Worm (Caenorhabditis elegans): ENCODE measurements around the gene clc-18.

clc-18 gene

ce11 chrV:4131471-4131939 is 21.7 kb upstream of the clc-18 start, which contains the start of gene nhr-57:
TSS of gene nhr-57 (plus strand) at chrV:4131889.
- TF ChIP-seq ceh-91 (GFP tag; IDR thresholded peaks at IDR 0.05) = no peak
- TF ChIP-seq mxl-1 (tag; optimal IDR thresholded peaks at IDR 0.05) = no peak
- no peak for TF ChIP-seq lir-1 (GFP tag; conservative IDR thresholded peaks at IDR 0.05)
- TF ChIP-seq snpc-3.4 (tag; optimal IDR thresholded peaks at IDR 0.05) = no peak
- TF ChIP-seq nhr-90 (tag; optimal IDR thresholded peaks at IDR 0.05) = no peak
- no peak for TF ChIP-seq hmg-1.2 (GFP tag; IDR thresholded peaks at IDR 0.05)
- peak; percentile 50 for TF ChIP-seq F22D6.2 (tag; optimal IDR thresholded peaks at IDR 0.05)
- TF ChIP-seq rec-8 (tag; optimal IDR thresholded peaks at IDR 0.05) = no peak
- TF ChIP-seq somi-1 (GFP tag; optimal IDR thresholded peaks at IDR 0.05) = peak; percentile 51
- peak; percentile 79 for TF ChIP-seq pha-4 (tag; optimal IDR thresholded peaks at IDR 0.05)
- TF ChIP-seq madf-10 (tag; optimal IDR thresholded peaks at IDR 0.05) = no peak
- no peak for TF ChIP-seq C17E4.6 (GFP tag; IDR thresholded peaks at IDR 0.05)
- peak; percentile 35 for TF ChIP-seq ztf-22 (GFP tag; optimal IDR thresholded peaks at IDR 0.05)
- peak; percentile 33 for TF ChIP-seq tbp1 (GFP tag; optimal IDR thresholded peaks at IDR 0.05)
- TF ChIP-seq xnd-1 (tag; optimal IDR thresholded peaks at IDR 0.05) = no peak
- TF ChIP-seq aptf-3 (GFP tag; IDR thresholded peaks at IDR 0.05) = no peak
- peak; percentile 16 for TF ChIP-seq unc-62 (GFP tag; optimal IDR thresholded peaks at IDR 0.05)
- no peak for TF ChIP-seq F23B12.7 (tag; optimal IDR thresholded peaks at IDR 0.05; ENCODE audit: insufficient read depth)
- TF ChIP-seq madf-3 (GFP tag; IDR thresholded peaks at IDR 0.05) = no peak
- TF ChIP-seq sdz-38 (tag; optimal IDR thresholded peaks at IDR 0.05) = no peak
- TF ChIP-seq ccch-3 (GFP tag; optimal IDR thresholded peaks at IDR 0.05) = no peak
- TF ChIP-seq attf-5 (GFP tag; optimal IDR thresholded peaks at IDR 0.05) = peak; percentile 29
- TF ChIP-seq Y56A3A.18 (GFP tag; IDR thresholded peaks at IDR 0.05) = no peak
- TF ChIP-seq pbrm-1 (GFP tag; IDR thresholded peaks at IDR 0.05) = no peak; the same call in 1 of the 2 replicates
- no peak for TF ChIP-seq hlh-26 (GFP tag; conservative IDR thresholded peaks at IDR 0.05)
- TF ChIP-seq let-607 (tag; optimal IDR thresholded peaks at IDR 0.05) = peak in 1 of 2 experiments; percentile 44
- peak; percentile 25 for TF ChIP-seq ztf-26 (tag; optimal IDR thresholded peaks at IDR 0.05)
- peak; percentile 83 for TF ChIP-seq nhr-80 (tag; optimal IDR thresholded peaks at IDR 0.05)
- TF ChIP-seq ceh-27 (GFP tag; optimal IDR thresholded peaks at IDR 0.05) = peak; percentile 48
- peak; percentile 16 for TF ChIP-seq chd-7 (tag; optimal IDR thresholded peaks at IDR 0.05)
- no peak for TF ChIP-seq cebp-1 (GFP tag; IDR thresholded peaks at IDR 0.05)
- peak; percentile 73 for TF ChIP-seq cebp-1 (tag; optimal IDR thresholded peaks at IDR 0.05)
- TF ChIP-seq K11D2.4 (GFP tag; IDR thresholded peaks at IDR 0.05) = no peak
- TF ChIP-seq mes-4 (tag; optimal IDR thresholded peaks at IDR 0.05) = no peak
- TF ChIP-seq lin-40 (tag; optimal IDR thresholded peaks at IDR 0.05) = peak; percentile 77
- no peak for TF ChIP-seq madf-6 (GFP tag; IDR thresholded peaks at IDR 0.05)
- TF ChIP-seq lag-1 (GFP tag; IDR thresholded peaks at IDR 0.05) = no peak
- TF ChIP-seq atf-7 (tag; optimal IDR thresholded peaks at IDR 0.05) = peak; percentile 60
- TF ChIP-seq hsf-1 (GFP tag; IDR thresholded peaks at IDR 0.05) = no peak
- TF ChIP-seq sptf-2 (GFP tag; optimal IDR thresholded peaks at IDR 0.05) = no peak
- TF ChIP-seq Y95B8A.8 (GFP tag; IDR thresholded peaks at IDR 0.05) = no peak
- TF ChIP-seq gei-17 (GFP tag; optimal IDR thresholded peaks at IDR 0.05) = no peak
- peak; percentile 74 for TF ChIP-seq B0336.3 (GFP tag; IDR thresholded peaks at IDR 0.05)
- TF ChIP-seq lin-35 (GFP tag; optimal IDR thresholded peaks at IDR 0.05) = no peak
- peak; percentile 51 for TF ChIP-seq dox-1 (GFP tag; IDR thresholded peaks at IDR 0.05)
- TF ChIP-seq mcd-1 (GFP tag; IDR thresholded peaks at IDR 0.05) = peak; percentile 42
- no peak for TF ChIP-seq fkh-3 (tag; optimal IDR thresholded peaks at IDR 0.05)
- no peak for TF ChIP-seq nfya-1 (tag; optimal IDR thresholded peaks at IDR 0.05; ENCODE audit: borderline replicate concordance, insufficient read depth)
